Fruit fly (Drosophila melanogaster) whole organism, embryonic: ENCODE results near the gene Hr4.

ENCODE experiments used
- Abd-B ChIP-seq: fragments of 200-800 bp; sonication (Bioruptor generic); optimal IDR thresholded peaks from 2 replicates; lab custom pipeline; 2018; ENCODE audit warnings: missing biosample characterization, mild to moderate bottlenecking, missing genetic modification characterization, moderate library complexity
- Ada2b ChIP-seq: fragments of 200-800 bp; sonication (Bioruptor generic); IDR thresholded peaks from 2 replicates; pipeline ENCODE4 v1.3.6; 2022; ENCODE audit warnings: missing biosample characterization, missing genetic modification characterization
- Antp ChIP-seq: fragments of 200-800 bp; sonication (Bioruptor generic); optimal IDR thresholded peaks from 3 replicates; lab custom pipeline; 2016; ENCODE audit warnings: missing biosample characterization, missing genetic modification characterization
- CG10274 ChIP-seq: fragments of 200-800 bp; sonication (Bioruptor generic); optimal IDR thresholded peaks from 3 replicates; lab custom pipeline; 2017; ENCODE audit warnings: missing biosample characterization, mild to moderate bottlenecking, missing genetic modification characterization
- CG10959 ChIP-seq: fragments of 200-800 bp; sonication (Bioruptor generic); IDR thresholded peaks from 2 replicates; pipeline ENCODE4 v1.3.6; 2022; ENCODE audit warnings: missing biosample characterization, missing genetic modification characterization
- CG12104 ChIP-seq: fragments of 200-800 bp; sonication (Bioruptor generic); optimal IDR thresholded peaks from 3 replicates; lab custom pipeline; 2016; ENCODE audit warnings: missing biosample characterization, missing genetic modification characterization
- CG12299 ChIP-seq: fragments of 200-800 bp; sonication (Bioruptor generic); optimal IDR thresholded peaks from 2 replicates; lab custom pipeline; 2018; ENCODE audit warnings: missing biosample characterization, mild to moderate bottlenecking, missing genetic modification characterization
- CG14710 ChIP-seq: fragments of 200-800 bp; sonication (Bioruptor generic); optimal IDR thresholded peaks from 3 replicates; lab custom pipeline; 2019; ENCODE audit warnings: missing biosample characterization, mild to moderate bottlenecking, missing genetic modification characterization, moderate library complexity
- CG14860 ChIP-seq: fragments of 200-800 bp; sonication (Bioruptor generic); IDR thresholded peaks from 3 replicates; pipeline ENCODE4 v1.3.6; 2022; ENCODE audit warnings: missing biosample characterization, missing genetic modification characterization; ENCODE audit not compliant: partially characterized antibody
- CG1603 ChIP-seq: fragments of 200-800 bp; sonication (Bioruptor generic); optimal IDR thresholded peaks from 2 replicates; lab custom pipeline; 2019; ENCODE audit warnings: missing biosample characterization, mild to moderate bottlenecking, missing genetic modification characterization, moderate library complexity
- CG31365 ChIP-seq: fragments of 200-800 bp; sonication (Bioruptor generic); optimal IDR thresholded peaks from 2 replicates; lab custom pipeline; 2018; ENCODE audit warnings: missing biosample characterization, mild to moderate bottlenecking, missing genetic modification characterization
- CG32767 ChIP-seq: fragments of 200-800 bp; sonication (Bioruptor generic); IDR thresholded peaks from 2 replicates; pipeline ENCODE4 v1.3.6; 2022; ENCODE audit warnings: missing biosample characterization, missing genetic modification characterization
- CG33557 ChIP-seq: fragments of 200-800 bp; sonication (Bioruptor generic); optimal IDR thresholded peaks from 2 replicates; lab custom pipeline; 2019; ENCODE audit warnings: missing biosample characterization, mild to moderate bottlenecking, missing genetic modification characterization, moderate library complexity
- CG3726 ChIP-seq: fragments of 200-800 bp; sonication (Bioruptor generic); IDR thresholded peaks from 3 replicates; pipeline ENCODE4, ENCODE4 v1.3.6; 2022; ENCODE audit warnings: missing biosample characterization, missing genetic modification characterization
- CG4328 ChIP-seq: fragments of 200-800 bp; sonication (Bioruptor generic); optimal IDR thresholded peaks from 3 replicates; lab custom pipeline; 2017; ENCODE audit warnings: missing biosample characterization, missing genetic modification reagents, missing genetic modification characterization
- CG4424 ChIP-seq: fragments of 200-800 bp; sonication (Bioruptor generic); optimal IDR thresholded peaks from 3 replicates; lab custom pipeline; 2016; ENCODE audit warnings: missing biosample characterization, missing genetic modification characterization
- Chrac-16 ChIP-seq: fragments of 200-800 bp; sonication (Bioruptor generic); optimal IDR thresholded peaks from 3 replicates; lab custom pipeline; 2016; ENCODE audit warnings: missing biosample characterization, missing genetic modification characterization
- D19B ChIP-seq: fragments of 200-800 bp; sonication (Bioruptor generic); optimal IDR thresholded peaks from 2 replicates; lab custom pipeline; 2017; ENCODE audit warnings: missing biosample characterization, mild to moderate bottlenecking, missing genetic modification characterization
- Dek ChIP-seq: fragments of 200-800 bp; sonication (Bioruptor generic); optimal IDR thresholded peaks from 3 replicates; lab custom pipeline; 2019; ENCODE audit warnings: missing biosample characterization, mild to moderate bottlenecking, missing genetic modification characterization, moderate library complexity
- Dll ChIP-seq: fragments of 200-800 bp; sonication (Bioruptor generic); IDR thresholded peaks from 4 replicates; pipeline ENCODE4 v1.3.6; 2022; ENCODE audit warnings: missing biosample characterization, missing genetic modification characterization; ENCODE audit not compliant: partially characterized antibody
- E2f2 ChIP-seq: fragments of 200-800 bp; sonication (Bioruptor generic); IDR thresholded peaks from 2 replicates; pipeline ENCODE4 v1.3.6; 2022; ENCODE audit warnings: missing biosample characterization, missing genetic modification characterization
- Gsc ChIP-seq: fragments of 200-800 bp; sonication (Bioruptor generic); IDR thresholded peaks from 2 replicates; pipeline ENCODE4 v1.3.6; 2022; ENCODE audit warnings: missing biosample characterization, missing genetic modification characterization
- HHEX ChIP-seq: fragments of 200-800 bp; sonication (Bioruptor generic); optimal IDR thresholded peaks from 3 replicates; lab custom pipeline; 2017; ENCODE audit warnings: missing biosample characterization, mild to moderate bottlenecking, missing genetic modification characterization, missing genetic modification reagents
- Hr3 ChIP-seq: fragments of 200-800 bp; sonication (Bioruptor generic); optimal IDR thresholded peaks from 3 replicates; lab custom pipeline; 2016; ENCODE audit warnings: missing biosample characterization, missing genetic modification characterization
- Hsf ChIP-seq: fragments of 200-800 bp; sonication (Bioruptor generic); optimal IDR thresholded peaks from 3 replicates; lab custom pipeline; 2016; ENCODE audit warnings: missing biosample characterization, missing genetic modification characterization
- Jarid2 ChIP-seq: fragments of 200-800 bp; sonication (Bioruptor generic); optimal IDR thresholded peaks from 3 replicates; lab custom pipeline; 2017; ENCODE audit warnings: mild to moderate bottlenecking, missing biosample characterization, missing genetic modification reagents, missing genetic modification characterization
- MBD-R2 ChIP-seq: fragments of 200-800 bp; sonication (Bioruptor generic); IDR thresholded peaks from 2 replicates; pipeline ENCODE4 v1.3.6; 2022; ENCODE audit warnings: missing biosample characterization, missing genetic modification characterization
- Mes4 ChIP-seq: fragments of 200-800 bp; sonication (Bioruptor generic); optimal IDR thresholded peaks from 2 replicates; lab custom pipeline; 2016; ENCODE audit warnings: missing biosample characterization, missing genetic modification characterization
- NFAT ChIP-seq: fragments of 200-800 bp; sonication (Bioruptor generic); IDR thresholded peaks from 2 replicates; pipeline ENCODE4 v1.3.6; 2022; ENCODE audit warnings: missing biosample characterization, missing genetic modification characterization
- Ptx1 ChIP-seq: fragments of 200-800 bp; sonication (Bioruptor generic); IDR thresholded peaks from 2 replicates; pipeline ENCODE4 v1.3.6; 2022; ENCODE audit warnings: missing biosample characterization, missing genetic modification characterization
- Sox102F ChIP-seq: fragments of 200-800 bp; sonication (Bioruptor generic); optimal IDR thresholded peaks from 2 replicates; lab custom pipeline; 2018; ENCODE audit warnings: missing biosample characterization, mild to moderate bottlenecking, missing genetic modification characterization, moderate library complexity
- TFAM ChIP-seq: fragments of 200-800 bp; sonication (Bioruptor generic); optimal IDR thresholded peaks from 2 replicates; lab custom pipeline; 2017; ENCODE audit warnings: missing biosample characterization, missing genetic modification characterization, inconsistent platforms
- Usf ChIP-seq: fragments of 200-800 bp; sonication (Bioruptor generic); optimal IDR thresholded peaks from 2 replicates; lab custom pipeline; 2017; ENCODE audit warnings: missing genotype, missing biosample characterization, missing genetic modification characterization
- YL-1 ChIP-seq: fragments of 200-800 bp; sonication (Bioruptor generic); optimal IDR thresholded peaks from 3 replicates; lab custom pipeline; 2017; ENCODE audit warnings: missing biosample characterization, mild to moderate bottlenecking, missing genetic modification characterization
- dan ChIP-seq: fragments of 200-800 bp; sonication (Bioruptor generic); IDR thresholded peaks from 2 replicates; pipeline ENCODE4 v1.3.6; 2022; ENCODE audit warnings: missing biosample characterization, missing genetic modification characterization
- danr ChIP-seq: fragments of 200-800 bp; sonication (Bioruptor generic); IDR thresholded peaks from 2 replicates; pipeline ENCODE4 v1.3.6; 2022; ENCODE audit warnings: missing biosample characterization, missing genetic modification characterization
- dati ChIP-seq: fragments of 200-800 bp; sonication (Bioruptor generic); IDR thresholded peaks from 2 replicates; pipeline ENCODE4 v1.3.6; 2022; ENCODE audit warnings: missing biosample characterization, missing genetic modification characterization
- disco-r ChIP-seq: fragments of 200-800 bp; sonication (Bioruptor generic); optimal IDR thresholded peaks from 2 replicates; lab custom pipeline; 2016; ENCODE audit warnings: missing biosample characterization, missing genetic modification characterization
- eve ChIP-seq, 2 experiments: fragments of >200 bp; optimal IDR thresholded peaks; 2 replicates each; lab custom pipeline; 2017; ENCODE audit warnings: missing biosample characterization in 2 of 2, missing genetic modification characterization in 2 of 2
- eyg ChIP-seq: fragments of 200-800 bp; sonication (Bioruptor generic); optimal IDR thresholded peaks from 3 replicates; lab custom pipeline; 2016; ENCODE audit warnings: missing biosample characterization, missing genetic modification characterization
- fd102C ChIP-seq: fragments of 200-800 bp; sonication (Bioruptor generic); optimal IDR thresholded peaks from 2 replicates; lab custom pipeline; 2018; ENCODE audit warnings: missing biosample characterization, mild to moderate bottlenecking, missing genetic modification characterization, moderate library complexity
- fru ChIP-seq: fragments of >200 bp; optimal IDR thresholded peaks from 2 replicates; lab custom pipeline; 2017
- grau ChIP-seq: fragments of 200-800 bp; optimal IDR thresholded peaks from 3 replicates; lab custom pipeline; 2019; ENCODE audit warnings: missing biosample characterization, mild to moderate bottlenecking, missing genetic modification characterization, moderate library complexity
- ham ChIP-seq: fragments of 200-800 bp; sonication (Bioruptor generic); IDR thresholded peaks from 2 replicates; pipeline ENCODE4 v1.3.6; 2022; ENCODE audit warnings: missing biosample characterization, missing genetic modification characterization
- insv ChIP-seq, 2 experiments: fragments of 200-800 bp; sonication (Bioruptor generic); optimal IDR thresholded peaks; 3 replicates each; lab custom pipeline; 2016 to 2018; ENCODE audit warnings: missing biosample characterization in 2 of 2, missing genetic modification characterization in 2 of 2
- kay ChIP-seq: fragments of 200-800 bp; sonication (Bioruptor generic); optimal IDR thresholded peaks from 2 replicates; lab custom pipeline; 2016; ENCODE audit warnings: missing biosample characterization, missing genetic modification characterization
- lola ChIP-seq, 3 experiments: fragments of >200 bp in 2 of 3; fragments of 200-800 bp in 1 of 3; sonication (Bioruptor generic) in 1 of 3; optimal IDR thresholded peaks; 2 replicates each; lab custom pipeline; 2017 to 2019; ENCODE audit warnings: missing biosample characterization in 3 of 3, missing genetic modification characterization in 3 of 3, mild to moderate bottlenecking in 1 of 3, moderate library complexity in 1 of 3
- nau ChIP-seq: fragments of 200-800 bp; sonication (Bioruptor generic); optimal IDR thresholded peaks from 3 replicates; lab custom pipeline; 2017; ENCODE audit warnings: missing biosample characterization, mild to moderate bottlenecking, missing genetic modification characterization, missing genetic modification reagents
- oc ChIP-seq: fragments of 200-800 bp; sonication (Bioruptor generic); optimal IDR thresholded peaks from 2 replicates; lab custom pipeline; 2018; ENCODE audit warnings: missing biosample characterization, mild to moderate bottlenecking, missing genetic modification characterization, moderate library complexity
- slp2 ChIP-seq: fragments of 200-800 bp; sonication (Bioruptor generic); optimal IDR thresholded peaks from 2 replicates; lab custom pipeline; 2016; ENCODE audit warnings: missing biosample characterization, missing genetic modification characterization
- stwl ChIP-seq: fragments of 200-800 bp; sonication (Bioruptor generic); optimal IDR thresholded peaks from 3 replicates; lab custom pipeline; 2018; ENCODE audit warnings: missing biosample characterization, mild to moderate bottlenecking, missing genetic modification characterization, moderate library complexity
- zen2 ChIP-seq: fragments of 200-800 bp; sonication (Bioruptor generic); IDR thresholded peaks from 3 replicates; pipeline ENCODE4 v1.3.6; 2022; ENCODE audit warnings: missing biosample characterization, missing genetic modification characterization; ENCODE audit not compliant: partially characterized antibody

The Hr4 gene

DNA sequence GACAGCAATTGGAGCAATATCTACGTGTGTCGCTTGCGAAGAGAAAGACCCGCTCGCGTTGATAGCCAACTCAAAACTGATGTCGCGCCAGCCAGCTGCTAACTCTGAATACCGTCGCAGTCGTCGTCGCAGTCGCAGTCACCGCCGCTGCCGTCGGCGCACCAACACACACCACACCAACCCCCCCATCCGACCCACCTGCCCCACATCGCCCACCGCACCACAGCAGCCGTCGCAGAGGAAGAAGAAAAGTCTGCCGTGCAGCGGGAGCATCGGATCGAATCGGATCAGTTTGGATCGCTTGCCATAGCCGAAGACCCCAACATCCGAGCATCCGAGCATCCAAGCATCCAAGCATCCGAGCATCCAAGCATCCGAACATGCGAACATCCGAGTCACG, 94.6 kb downstream of the Hr4 start (continued):
- TF ChIP-seq Sox102F (GFP tag; lab: Kevin White, UChicago), result no peak
- no peak for TF ChIP-seq Abd-B (GFP tag; lab: Kevin White, UChicago)
- TF ChIP-seq fru (lab: Kevin White, UChicago), result no peak
- no peak for TF ChIP-seq YL-1 (GFP tag; lab: Kevin White, UChicago)
- no peak for TF ChIP-seq CG31365 (tag; lab: Kevin White, UChicago)
- TF ChIP-seq nau (GFP tag; lab: Kevin White, UChicago), result no peak
- no peak for TF ChIP-seq eve (GFP tag; optimal IDR thresholded peaks at IDR 0.05; lab: Kevin White, UChicago)
- no peak for TF ChIP-seq CG32767 (GFP tag; lab: Robert Waterston, UW)
- no peak for TF ChIP-seq CG10959 (GFP tag; lab: Robert Waterston, UW)
- no peak for TF ChIP-seq CG12299 (tag; lab: Kevin White, UChicago)
- no peak for TF ChIP-seq Mes4 (GFP tag; lab: Kevin White, UChicago)
- TF ChIP-seq E2f2, result no peak
- TF ChIP-seq slp2 (GFP tag; lab: Kevin White, UChicago), result no peak
- TF ChIP-seq CG4328, result no peak
- no peak for TF ChIP-seq HHEX
- TF ChIP-seq dati, result no peak
- no peak for TF ChIP-seq MBD-R2 (GFP tag; lab: Robert Waterston, UW)
- no peak for TF ChIP-seq CG4424
- 0 out of 3 replicates have a peak, but pooled peaks have one; percentile 23 for TF ChIP-seq zen2 (GFP tag; lab: Robert Waterston, UW)
- TF ChIP-seq ham (GFP tag; lab: Robert Waterston, UW), result no peak
- no peak for TF ChIP-seq oc (tag; lab: Kevin White, UChicago)
- TF ChIP-seq Hr3, result no peak
- peak; percentile 76 for TF ChIP-seq Jarid2 (GFP tag; lab: Kevin White, UChicago)
- TF ChIP-seq Hsf, result no peak
- no peak for TF ChIP-seq eyg (GFP tag; lab: Kevin White, UChicago)
- TF ChIP-seq kay (GFP tag; lab: Kevin White, UChicago), result no peak
- TF ChIP-seq Ptx1 (GFP tag; lab: Robert Waterston, UW), result no peak
- TF ChIP-seq danr (GFP tag; lab: Robert Waterston, UW), result no peak
- no peak for TF ChIP-seq NFAT (GFP tag; lab: Robert Waterston, UW)
- no peak for TF ChIP-seq CG14710 (tag; lab: Kevin White, UChicago)
- no peak for TF ChIP-seq lola (GFP tag; optimal IDR thresholded peaks at IDR 0.05; lab: Kevin White, UChicago)
- no peak for TF ChIP-seq CG12104 (GFP tag; lab: Kevin White, UChicago)
- TF ChIP-seq Gsc (GFP tag; lab: Robert Waterston, UW), result no peak
- TF ChIP-seq D19B (GFP tag; lab: Kevin White, UChicago), result no peak
- no peak for TF ChIP-seq Ada2b (GFP tag; lab: Robert Waterston, UW)
- no peak for TF ChIP-seq stwl (tag; lab: Kevin White, UChicago)
- no peak for TF ChIP-seq fd102C
- TF ChIP-seq grau (tag; lab: Kevin White, UChicago), result no peak
- no peak for TF ChIP-seq dan
- no peak for TF ChIP-seq insv (GFP tag; optimal IDR thresholded peaks at IDR 0.05; lab: Kevin White, UChicago)
- TF ChIP-seq CG3726 (GFP tag; lab: Robert Waterston, UW), result no peak
- TF ChIP-seq CG10274 (GFP tag; lab: Kevin White, UChicago), result no peak
- TF ChIP-seq Usf, result no peak
- no peak for TF ChIP-seq TFAM (GFP tag; lab: Kevin White, UChicago)
- no peak for TF ChIP-seq Dll (GFP tag; lab: Robert Waterston, UW)
- no peak for TF ChIP-seq CG1603 (tag; lab: Kevin White, UChicago)
- TF ChIP-seq disco-r, result no peak
- no peak for TF ChIP-seq Chrac-16 (GFP tag; lab: Kevin White, UChicago)
- TF ChIP-seq CG14860, result no peak
- TF ChIP-seq Antp (GFP tag; lab: Kevin White, UChicago), result no peak
- no peak for TF ChIP-seq CG33557 (GFP tag; lab: Kevin White, UChicago)
- no peak for TF ChIP-seq Dek
